Fruit fly (Drosophila melanogaster) whole organism, pupa: ENCODE results near the gene Kal1.

Experiments
- CG10348 ChIP-seq: fragments of 200-800 bp; sonication (Bioruptor generic); IDR thresholded peaks from 2 replicates; pipeline ENCODE4 v1.3.6; 2022; ENCODE audit warnings: missing biosample characterization, missing genetic modification characterization
- CG12605 ChIP-seq: fragments of 200-800 bp; sonication (Bioruptor generic); IDR thresholded peaks from 2 replicates; pipeline ENCODE4 v1.3.6; 2022; ENCODE audit warnings: missing biosample characterization, missing genetic modification characterization
- CG13204 ChIP-seq: fragments of 200-800 bp; sonication (Bioruptor generic); optimal IDR thresholded peaks from 2 replicates; lab custom pipeline; 2018; ENCODE audit warnings: missing biosample characterization, mild to moderate bottlenecking, missing genetic modification characterization, moderate library complexity
- CG14655 ChIP-seq: fragments of 200-800 bp; sonication (Bioruptor generic); optimal IDR thresholded peaks from 3 replicates; lab custom pipeline; 2017; ENCODE audit warnings: mild to moderate bottlenecking, missing biosample characterization, missing genetic modification reagents, missing genetic modification characterization
- CG15710 ChIP-seq: fragments of 200-800 bp; sonication (Bioruptor generic); optimal IDR thresholded peaks from 2 replicates; lab custom pipeline; 2018; ENCODE audit warnings: missing biosample characterization, mild to moderate bottlenecking, missing genetic modification characterization, moderate library complexity
- CG17806 ChIP-seq: fragments of 200-800 bp; sonication (Bioruptor generic); optimal IDR thresholded peaks from 2 replicates; lab custom pipeline; 2018; ENCODE audit warnings: missing biosample characterization, mild to moderate bottlenecking, missing genetic modification characterization, moderate library complexity
- CG32121 ChIP-seq: fragments of 200-800 bp; sonication (Bioruptor generic); IDR thresholded peaks from 2 replicates; pipeline ENCODE4 v1.3.6; 2022; ENCODE audit warnings: missing biosample characterization, missing genetic modification characterization
- CG34367 ChIP-seq: fragments of 200-800 bp; sonication (Bioruptor generic); optimal IDR thresholded peaks from 2 replicates; lab custom pipeline; 2018; ENCODE audit warnings: missing biosample characterization, mild to moderate bottlenecking, missing genetic modification characterization
- CG4496 ChIP-seq: fragments of 200-800 bp; sonication (Bioruptor generic); IDR thresholded peaks from 3 replicates; pipeline ENCODE4 v1.3.6; 2022; ENCODE audit warnings: missing biosample characterization, missing genetic modification characterization
- CG8159 ChIP-seq: fragments of 200-800 bp; sonication (Bioruptor generic); optimal IDR thresholded peaks from 3 replicates; lab custom pipeline; 2018; ENCODE audit warnings: missing biosample characterization, mild to moderate bottlenecking, missing genetic modification characterization, moderate library complexity
- CG8301 ChIP-seq: fragments of 200-800 bp; sonication (Bioruptor generic); optimal IDR thresholded peaks from 2 replicates; lab custom pipeline; 2018; ENCODE audit warnings: missing biosample characterization, mild to moderate bottlenecking, missing genetic modification characterization
- CG9948 ChIP-seq: fragments of 200-800 bp; sonication (Bioruptor generic); optimal IDR thresholded peaks from 2 replicates; lab custom pipeline; 2018; ENCODE audit warnings: missing biosample characterization, mild to moderate bottlenecking, missing genetic modification characterization, moderate library complexity
- D1 ChIP-seq: fragments of 200-800 bp; sonication (Bioruptor generic); optimal IDR thresholded peaks from 2 replicates; lab custom pipeline; 2018; ENCODE audit warnings: missing biosample characterization, mild to moderate bottlenecking, missing genetic modification characterization, moderate library complexity
- EcR ChIP-seq: fragments of 200-800 bp; sonication (Bioruptor generic); optimal IDR thresholded peaks from 3 replicates; lab custom pipeline; 2019; ENCODE audit warnings: missing biosample characterization, missing genetic modification characterization, mild to moderate bottlenecking, moderate library complexity, missing genetic modification reagents
- Ets98B ChIP-seq: fragments of 200-800 bp; sonication (Bioruptor generic); IDR thresholded peaks from 2 replicates; pipeline ENCODE4 v1.3.6; 2022; ENCODE audit warnings: missing biosample characterization, missing genetic modification characterization
- Pif1A ChIP-seq: fragments of 200-800 bp; sonication (Bioruptor generic); optimal IDR thresholded peaks from 3 replicates; lab custom pipeline; 2016; ENCODE audit warnings: missing biosample characterization, missing genetic modification characterization
- Pif1B ChIP-seq: fragments of 200-800 bp; sonication (Bioruptor generic); optimal IDR thresholded peaks from 3 replicates; lab custom pipeline; 2016; ENCODE audit warnings: missing biosample characterization, missing genetic modification characterization
- Snoo ChIP-seq: fragments of 200-800 bp; sonication (Bioruptor generic); optimal IDR thresholded peaks from 3 replicates; lab custom pipeline; 2017; ENCODE audit warnings: missing biosample characterization, mild to moderate bottlenecking, missing genetic modification characterization, inconsistent platforms
- fd96Ca ChIP-seq: fragments of 200-800 bp; sonication (Bioruptor generic); IDR thresholded peaks from 3 replicates; pipeline ENCODE4 v1.3.6; 2022; ENCODE audit warnings: missing biosample characterization, missing genetic modification characterization
- gl ChIP-seq: fragments of 200-800 bp; sonication (Bioruptor generic); optimal IDR thresholded peaks from 2 replicates; lab custom pipeline; 2018; ENCODE audit warnings: missing biosample characterization, mild to moderate bottlenecking, missing genetic modification characterization
- rn ChIP-seq: fragments of 200-800 bp; sonication (Bioruptor generic); IDR thresholded peaks from 2 replicates; pipeline ENCODE4 v1.3.6; 2022; ENCODE audit warnings: missing biosample characterization, missing genetic modification characterization

Kal1 gene

DNA sequence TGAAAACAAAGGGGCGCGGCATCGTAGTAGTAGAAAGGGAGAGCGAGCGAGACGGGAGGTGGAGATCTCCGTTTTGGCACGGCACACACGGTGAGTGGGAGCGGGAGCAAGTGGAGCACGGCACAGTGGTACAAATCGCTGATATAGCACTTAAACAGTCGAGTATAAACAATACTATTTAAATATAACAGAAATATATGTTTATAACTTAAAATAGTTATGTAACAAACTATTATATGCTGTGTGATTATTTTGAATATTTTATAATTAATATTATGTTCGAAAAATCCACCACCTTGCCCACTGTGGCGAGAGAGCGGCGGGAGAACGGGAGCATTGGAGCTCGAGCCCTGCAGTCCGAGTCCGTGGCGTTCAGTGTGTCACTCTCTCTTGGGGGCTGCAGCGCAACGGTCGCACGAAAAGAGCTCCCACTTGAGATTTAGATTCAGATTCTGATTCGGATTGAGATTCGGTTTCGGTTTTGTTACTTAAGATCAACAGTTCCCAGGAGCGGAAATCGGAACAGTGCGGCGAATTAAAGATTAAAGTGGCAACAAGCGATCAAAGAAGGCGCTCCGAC lies at the start of gene Kal1:
TSS of gene Kal1 (plus strand) at position 383 of the 580 bp plus-strand sequence.
- peak; percentile 98 for TF ChIP-seq CG12605
- TF ChIP-seq CG34367 (tag; lab: Kevin White, UChicago), result peak; percentile 97
- peak; percentile 79 for TF ChIP-seq CG10348 (GFP tag; lab: Robert Waterston, UW)
- TF ChIP-seq CG32121 (GFP tag; lab: Robert Waterston, UW), result peak; percentile 98
- TF ChIP-seq EcR (GFP tag; lab: Kevin White, UChicago), result peak; percentile 79
- peak; percentile 97 for TF ChIP-seq fd96Ca (GFP tag; lab: Robert Waterston, UW)
- peak; percentile 98 for TF ChIP-seq CG13204
- peak; percentile 97 for TF ChIP-seq Pif1B (GFP tag; lab: Kevin White, UChicago)
- peak; percentile 97 for TF ChIP-seq CG9948 (tag; lab: Kevin White, UChicago)
- peak; percentile 98 for TF ChIP-seq CG15710
- TF ChIP-seq gl, result peak; percentile 96
- TF ChIP-seq Pif1A (GFP tag; lab: Kevin White, UChicago), result peak; percentile 96
- TF ChIP-seq CG8301 (tag; lab: Kevin White, UChicago), result peak; percentile 95
- TF ChIP-seq rn (GFP tag; lab: Robert Waterston, UW), result peak; percentile 92
- peak; percentile 98 for TF ChIP-seq CG8159
- peak; percentile 92 for TF ChIP-seq D1 (tag; lab: Kevin White, UChicago)
- TF ChIP-seq Ets98B, result peak; percentile 98
- TF ChIP-seq CG14655 (GFP tag; lab: Kevin White, UChicago), result peak; percentile 96
- peak; percentile 99 for TF ChIP-seq Snoo (tag; lab: Kevin White, UChicago)
- TF ChIP-seq CG17806 (tag; lab: Kevin White, UChicago), result peak; percentile 98
- peak; percentile 97 for TF ChIP-seq CG4496 (GFP tag; lab: Robert Waterston, UW)
- TF ChIP-seq, all 21 proteins: peak for 21

DNA sequence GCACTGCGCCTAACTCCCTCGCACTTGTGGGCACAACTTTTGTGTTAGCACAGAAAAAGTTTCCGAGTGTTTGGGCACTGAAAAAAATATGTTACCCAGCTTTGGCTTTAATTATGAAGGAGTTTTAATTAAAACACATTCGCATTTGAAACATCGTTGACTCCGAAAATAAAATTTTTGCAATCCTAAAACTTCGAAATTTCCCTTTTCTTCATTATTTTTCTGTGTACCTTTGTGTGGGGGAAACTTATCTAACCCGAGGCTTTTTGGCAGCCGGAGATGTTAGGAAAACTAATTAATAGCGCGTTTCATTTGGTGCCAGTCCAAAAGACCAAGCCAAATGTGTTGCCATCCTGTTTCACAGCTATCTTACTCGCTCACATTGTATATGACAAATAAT lies 49.5 kb upstream of the Kal1 start:
- TF ChIP-seq CG4496 (GFP tag; lab: Robert Waterston, UW), result peak; percentile 13; the same call in 1 of the 3 replicates
- TF ChIP-seq CG9948 (tag; lab: Kevin White, UChicago), result no peak

DNA sequence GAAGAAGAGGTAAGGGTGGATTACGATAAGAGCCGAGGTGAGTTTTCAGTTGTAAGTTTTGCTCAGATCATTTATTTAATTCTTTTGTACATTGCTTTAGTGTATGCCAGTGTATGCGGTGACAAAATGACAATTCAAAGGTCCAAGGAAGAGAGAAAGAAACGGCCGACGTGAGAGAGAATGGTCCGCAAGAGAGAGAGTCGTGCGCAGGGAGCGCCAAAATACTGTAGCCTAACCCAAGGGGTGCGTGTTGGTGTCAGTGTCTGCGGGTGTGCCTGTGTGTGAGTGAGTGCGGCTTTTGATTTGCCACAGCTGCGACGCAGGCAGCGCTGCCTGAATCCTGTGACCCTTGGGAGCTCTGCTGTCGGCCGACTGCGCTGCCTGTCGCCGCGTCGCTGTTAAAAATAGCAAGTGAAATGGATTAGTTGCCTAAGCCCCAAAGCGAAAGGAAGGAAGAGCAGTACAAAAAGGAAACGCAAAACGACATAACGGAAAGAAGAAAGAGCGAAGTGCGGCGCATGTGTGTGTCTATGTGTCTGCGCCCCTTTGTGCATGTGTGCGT lies 48.5 kb upstream of the Kal1 start:
- TF ChIP-seq fd96Ca (GFP tag; lab: Robert Waterston, UW) (0 out of 3 replicates have a peak, but pooled peaks have one; percentile 13), CG4496 (GFP tag; lab: Robert Waterston, UW) (no peak), EcR (GFP tag; lab: Kevin White, UChicago) (no peak)

DNA sequence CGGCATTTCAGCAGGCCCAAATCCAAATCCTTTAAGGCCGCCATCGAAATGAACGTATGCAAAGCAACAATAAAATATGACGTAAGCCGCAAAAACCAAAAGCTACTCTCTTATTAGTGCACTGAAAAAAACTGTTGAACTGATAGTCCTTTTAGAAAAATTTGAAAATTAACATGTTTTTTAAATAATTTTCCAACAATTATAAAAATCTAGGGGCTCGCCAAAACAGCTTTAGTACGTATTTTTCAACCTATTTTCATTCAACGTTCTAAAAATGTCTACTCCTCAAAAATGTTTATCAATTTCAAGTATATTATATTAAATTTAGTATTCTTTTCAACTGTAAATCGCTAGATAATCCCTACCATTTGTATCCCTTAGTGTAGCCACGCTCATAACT lies 47.8 kb upstream of the Kal1 start:
- TF ChIP-seq D1 (tag; lab: Kevin White, UChicago) (no peak), CG10348 (GFP tag; lab: Robert Waterston, UW) (no peak), Pif1A (GFP tag; lab: Kevin White, UChicago) (no peak), gl (no peak), Ets98B (no peak), CG8159 (no peak), CG12605 (no peak), CG15710 (no peak), CG34367 (tag; lab: Kevin White, UChicago) (no peak), CG17806 (tag; lab: Kevin White, UChicago) (no peak), CG4496 (GFP tag; lab: Robert Waterston, UW) (no peak), fd96Ca (GFP tag; lab: Robert Waterston, UW) (no peak), rn (GFP tag; lab: Robert Waterston, UW) (no peak)

DNA sequence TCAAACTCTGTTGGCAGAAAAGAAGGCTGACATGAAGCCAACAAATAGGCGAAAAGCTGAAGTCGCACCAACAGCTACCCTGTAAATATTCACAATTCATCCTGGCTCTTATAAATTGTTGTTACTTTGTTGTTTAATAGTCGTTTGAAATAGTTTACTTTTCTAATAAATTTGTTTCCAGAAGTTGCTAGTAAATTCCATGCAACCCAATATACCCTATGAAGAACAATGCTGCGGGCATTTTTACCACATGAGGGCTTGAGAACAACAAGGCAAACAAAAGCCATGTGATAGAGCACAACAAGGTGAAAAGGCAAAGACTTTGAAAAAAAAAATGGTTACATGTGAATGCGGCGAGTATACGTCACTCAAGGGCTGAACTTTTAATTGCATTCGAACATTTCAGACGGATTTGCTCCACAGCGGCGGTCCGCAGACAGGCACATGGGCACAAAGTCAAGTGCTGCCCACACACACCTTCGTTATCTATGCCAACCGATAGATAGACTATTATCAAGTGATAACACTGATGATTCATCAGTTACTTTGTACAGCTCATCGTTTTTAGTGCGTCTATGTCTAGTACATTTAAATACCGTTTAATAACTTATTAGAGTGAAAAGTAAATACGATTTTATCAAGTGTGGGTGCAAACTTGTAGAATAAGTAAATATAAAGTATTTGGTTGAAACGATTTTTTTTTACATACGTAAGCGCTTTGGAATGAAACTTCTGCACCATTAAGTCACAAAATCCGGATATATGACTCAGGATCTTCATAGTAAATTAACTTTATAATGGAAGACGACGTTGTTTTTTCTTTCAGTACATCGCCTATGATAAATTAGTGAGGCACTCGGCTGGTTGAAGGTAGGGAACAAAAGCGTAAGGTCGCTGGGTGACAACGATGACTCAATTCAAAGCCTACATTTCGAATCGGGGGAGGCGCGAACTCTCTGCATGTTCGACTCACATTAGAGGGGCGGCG lies 41.9 kb upstream of the Kal1 start:
- TF ChIP-seq CG8301 (tag; lab: Kevin White, UChicago), result peak; percentile 70
- TF ChIP-seq Pif1A (GFP tag; lab: Kevin White, UChicago), result peak; percentile 76
- TF ChIP-seq gl, result peak; percentile 28
- peak; percentile 62 for TF ChIP-seq CG15710
- TF ChIP-seq Ets98B, result peak; percentile 81
- TF ChIP-seq Snoo (tag; lab: Kevin White, UChicago), result peak; percentile 38
- peak; percentile 58 for TF ChIP-seq CG8159
- peak; percentile 59 for TF ChIP-seq CG9948 (tag; lab: Kevin White, UChicago)
- peak; percentile 75 for TF ChIP-seq CG4496 (GFP tag; lab: Robert Waterston, UW)
- peak; percentile 47 for TF ChIP-seq EcR (GFP tag; lab: Kevin White, UChicago)
- TF ChIP-seq CG17806 (tag; lab: Kevin White, UChicago), result peak; percentile 55
- peak; percentile 85 for TF ChIP-seq fd96Ca (GFP tag; lab: Robert Waterston, UW)
- TF ChIP-seq D1 (tag; lab: Kevin White, UChicago), result no peak
- no peak for TF ChIP-seq CG13204
- TF ChIP-seq Pif1B (GFP tag; lab: Kevin White, UChicago), result peak; percentile 58
- peak; percentile 74 for TF ChIP-seq CG14655 (GFP tag; lab: Kevin White, UChicago)
- TF ChIP-seq CG32121 (GFP tag; lab: Robert Waterston, UW), result peak; percentile 79; the same call in 1 of the 2 replicates
- 0 out of 2 replicates have a peak, but pooled peaks have one; percentile 41 for TF ChIP-seq rn (GFP tag; lab: Robert Waterston, UW)
- peak; percentile 76 for TF ChIP-seq CG12605
- TF ChIP-seq CG10348 (GFP tag; lab: Robert Waterston, UW), result no peak
- TF ChIP-seq CG34367 (tag; lab: Kevin White, UChicago), result peak; percentile 48
